Worm (Caenorhabditis elegans) whole organism, L4/young adult: ENCODE results near the gene spdl-1.

Experiments used
- W03F9.2 ChIP-seq: fragments of 150-350 bp; optimal IDR thresholded peaks from 2 replicates; lab custom pipeline; 2014; ENCODE audit warnings: missing biosample characterization, missing genetic modification characterization
- dao-5 ChIP-seq: sonication (generic microtip); optimal IDR thresholded peaks from 2 replicates; lab custom pipeline; 2016; ENCODE audit warnings: missing genotype, missing genetic modification characterization, moderate library complexity, missing compliant biosample characterization
- him-1 ChIP-seq: sonication (generic microtip); optimal IDR thresholded peaks from 2 replicates; lab custom pipeline; 2016; ENCODE audit warnings: missing genotype, missing genetic modification reagents, missing genetic modification characterization, missing compliant biosample characterization

The spdl-1 gene

DNA sequence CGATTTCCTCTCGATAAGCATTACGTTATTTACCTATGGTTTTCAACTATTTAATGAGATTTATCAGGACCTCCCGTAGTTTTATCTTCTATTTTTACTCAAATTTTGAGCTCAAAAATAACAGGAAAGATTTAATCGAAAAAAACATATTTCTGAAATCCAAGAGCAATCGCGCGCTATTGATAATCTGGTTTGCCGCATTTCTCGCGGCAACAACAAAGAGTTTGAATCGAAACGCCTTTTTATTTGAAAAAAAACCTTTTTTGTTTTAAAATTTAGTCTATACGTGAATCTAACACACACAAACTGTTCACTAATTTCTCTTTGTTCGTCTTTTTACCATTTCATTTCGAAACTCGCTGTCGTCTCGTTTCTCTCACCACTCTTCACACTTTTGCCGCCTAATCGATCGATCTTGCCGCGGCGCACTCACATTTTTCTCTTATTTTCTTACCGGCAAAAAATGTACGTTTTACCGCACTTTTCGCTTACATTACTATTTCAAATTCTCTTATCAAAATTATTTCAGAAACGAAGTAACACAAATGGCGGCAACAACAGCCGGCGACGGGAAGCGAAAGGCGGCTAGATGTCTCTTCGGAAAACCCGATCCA, 34.9 kb downstream of the spdl-1 start, which contains the start of gene cki-2:
TSS of gene cki-2 (plus strand) at position 337 of the 614 bp plus-strand sequence.
- TF ChIP-seq W03F9.2 (tag; lab: Kevin White, UChicago), result no peak
- TF ChIP-seq him-1 (tag; lab: Kevin White, UChicago), result no peak
- no peak for TF ChIP-seq dao-5

DNA sequence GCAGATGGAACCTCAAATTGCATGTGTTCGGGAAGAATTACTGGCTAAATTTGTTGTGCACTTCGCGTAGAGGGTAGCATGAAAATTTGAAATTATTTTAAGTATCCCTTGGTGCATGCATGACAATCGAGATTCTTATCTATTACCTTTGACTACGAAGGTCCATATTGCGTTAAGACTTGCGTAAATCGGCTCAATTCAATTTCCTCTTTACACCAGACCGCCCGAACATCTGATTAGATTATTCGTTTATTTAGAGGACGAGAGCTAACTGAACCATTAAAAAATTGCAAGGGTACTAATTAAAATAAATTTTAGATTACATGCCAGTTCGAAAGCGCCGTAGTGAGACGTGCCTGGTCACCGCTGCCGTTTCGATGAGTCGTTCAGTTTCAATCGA, 36.2 kb downstream of the spdl-1 start:
- no peak for TF ChIP-seq him-1 (tag; lab: Kevin White, UChicago)
- TF ChIP-seq dao-5, result no peak
- no peak for TF ChIP-seq W03F9.2 (tag; lab: Kevin White, UChicago)

DNA sequence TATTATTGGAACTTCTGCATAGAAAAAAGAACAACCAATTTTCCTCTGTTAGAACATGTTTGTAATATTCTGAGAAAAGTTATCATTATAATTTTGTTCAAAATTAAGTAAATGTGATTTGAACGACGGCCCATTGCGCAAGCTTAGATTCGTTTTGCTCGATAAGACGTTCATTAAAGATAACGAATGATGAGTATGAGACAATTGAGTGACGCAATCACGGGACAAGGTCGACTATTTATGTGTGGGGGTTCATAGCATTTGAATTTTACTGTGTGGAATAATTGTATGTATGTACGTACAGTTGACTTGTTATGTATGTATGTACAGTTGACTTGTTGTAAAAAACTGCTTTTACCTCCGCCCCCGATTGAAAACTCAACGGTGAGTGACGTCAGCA, 38.0 kb downstream of the spdl-1 start:
- TF ChIP-seq W03F9.2 (tag; lab: Kevin White, UChicago) (no peak), dao-5 (no peak), him-1 (tag; lab: Kevin White, UChicago) (no peak)

DNA sequence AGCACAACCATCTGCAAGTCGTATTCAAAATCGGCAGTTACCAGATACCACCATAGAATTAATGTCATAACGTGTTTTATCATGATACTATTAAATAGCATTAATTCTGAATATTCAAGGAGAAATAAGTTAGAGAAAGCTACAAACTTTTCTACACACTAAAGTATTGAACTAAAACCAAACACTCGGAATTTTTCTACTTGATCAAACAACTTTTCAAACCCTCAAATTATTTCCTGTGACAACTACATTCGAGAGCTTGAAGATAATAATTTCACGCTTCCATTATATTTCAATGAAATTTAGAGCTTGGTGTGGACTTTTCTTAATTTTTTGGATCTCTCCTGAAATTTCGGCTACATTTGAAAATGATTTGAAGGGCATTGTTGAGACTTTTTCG, 41.1 kb downstream of the spdl-1 start, which contains the start of gene irld-47:
TSS of gene irld-47 (minus strand) at position 101 of the 400 bp plus-strand sequence.
- TF ChIP-seq him-1 (tag; lab: Kevin White, UChicago) (no peak), dao-5 (no peak), W03F9.2 (tag; lab: Kevin White, UChicago) (no peak)

DNA sequence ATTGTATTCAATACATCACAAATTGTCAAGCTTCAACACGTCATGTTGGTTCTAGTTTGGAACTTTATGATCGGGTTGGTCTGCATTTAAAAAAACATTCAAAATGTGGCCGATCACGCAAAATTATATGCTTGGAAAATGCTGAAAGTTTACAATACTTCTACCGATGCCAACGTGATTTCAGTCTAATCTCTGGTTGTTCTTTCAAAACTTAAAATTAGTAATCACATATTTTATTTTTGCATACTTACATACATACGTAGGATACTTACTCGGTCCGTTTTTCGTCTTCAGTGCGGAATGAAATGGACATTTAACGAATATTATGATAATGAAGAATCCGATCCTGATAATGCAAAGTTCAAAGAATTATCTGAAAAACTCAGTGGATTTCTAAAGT, 43.7 kb downstream of the spdl-1 start, which contains the start of gene srw-62:
TSS of gene srw-62 (plus strand) at position 301 of the 400 bp plus-strand sequence.
- TF ChIP-seq him-1 (tag; lab: Kevin White, UChicago), result no peak
- TF ChIP-seq W03F9.2 (tag; lab: Kevin White, UChicago), result no peak
- TF ChIP-seq dao-5, result no peak

DNA sequence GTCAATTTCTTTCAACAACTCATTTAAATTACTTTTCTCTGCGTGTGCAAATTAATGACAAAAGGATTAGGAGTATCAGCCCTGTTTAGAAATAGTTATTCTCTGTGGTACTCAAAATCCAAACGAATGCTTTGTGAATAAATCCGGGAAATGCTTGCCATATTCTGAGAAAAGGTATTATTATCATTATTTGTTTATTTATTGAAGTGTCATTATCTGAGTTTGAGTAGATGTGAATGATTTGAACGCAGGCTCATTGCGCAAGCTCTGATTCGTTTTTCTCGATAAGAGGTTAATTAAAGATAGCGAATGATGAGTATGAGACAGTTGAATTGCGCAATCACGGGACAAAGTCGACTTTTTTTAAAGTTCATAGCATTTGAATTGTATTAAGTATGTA, 46.5 kb downstream of the spdl-1 start:
- TF ChIP-seq dao-5 (no peak), W03F9.2 (tag; lab: Kevin White, UChicago) (no peak), him-1 (tag; lab: Kevin White, UChicago) (no peak)

DNA sequence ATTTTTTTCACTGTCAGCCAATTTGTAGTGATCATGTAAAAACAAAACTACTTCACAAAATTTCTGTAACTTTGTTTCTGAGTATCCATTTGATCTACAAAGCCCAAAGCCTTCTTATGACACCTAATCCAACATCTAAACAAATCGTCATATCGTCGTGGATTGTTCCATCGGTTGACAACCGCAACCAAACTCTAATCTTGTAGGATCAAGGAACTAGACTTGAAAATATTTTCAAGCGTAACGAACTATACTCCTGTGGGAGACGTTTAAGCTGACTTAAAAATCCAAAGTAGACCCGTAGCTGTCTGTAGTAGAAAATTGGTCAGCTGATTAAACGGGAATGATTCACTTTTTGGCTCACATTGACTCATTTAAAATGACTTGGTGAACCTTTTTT, 48.2 kb downstream of the spdl-1 start:
- TF ChIP-seq dao-5, result no peak
- TF ChIP-seq W03F9.2 (tag; lab: Kevin White, UChicago), result no peak
- TF ChIP-seq him-1 (tag; lab: Kevin White, UChicago), result no peak

DNA sequence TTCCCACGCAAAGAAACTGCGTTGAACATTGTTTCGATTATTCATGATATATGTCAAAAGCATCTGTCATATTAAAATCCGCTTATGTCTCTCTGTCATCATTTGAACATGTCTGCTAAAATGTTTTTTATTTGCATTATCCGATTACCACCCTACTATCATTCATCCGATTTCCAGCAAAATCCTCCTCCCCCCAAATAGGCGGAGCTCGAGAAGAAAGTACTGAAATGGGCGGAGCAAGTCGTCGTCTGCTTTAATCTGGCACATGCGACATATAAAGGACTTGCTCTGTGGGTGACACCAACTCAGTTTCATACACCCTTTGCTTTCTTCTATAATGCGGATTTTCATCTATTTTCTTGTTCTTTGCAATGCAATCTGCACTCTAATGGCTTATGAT, 50.7 kb downstream of the spdl-1 start, which contains the start of gene T09A5.14:
TSS of gene T09A5.14 (plus strand) at position 301 of the 400 bp plus-strand sequence.
- TF ChIP-seq him-1 (tag; lab: Kevin White, UChicago) (no peak), dao-5 (no peak), W03F9.2 (tag; lab: Kevin White, UChicago) (no peak)
